Fruit fly (Drosophila melanogaster) whole organism, embryonic: ENCODE measurements around the gene CG4968.

Experiments used
- Ada2b ChIP-seq: fragments of 200-800 bp; sonication (Bioruptor generic); IDR thresholded peaks from 2 replicates; pipeline ENCODE4 v1.3.6; 2022; ENCODE audit warnings: missing biosample characterization, missing genetic modification characterization
- Aef1 ChIP-seq: fragments of 200-800 bp; sonication (Bioruptor generic); IDR thresholded peaks from 3 replicates; pipeline ENCODE4 v1.3.6; 2022; ENCODE audit warnings: missing biosample characterization, missing genetic modification characterization
- Atf6 ChIP-seq: fragments of 200-800 bp; sonication (Bioruptor generic); IDR thresholded peaks from 2 replicates; pipeline ENCODE4 v1.3.6; 2022; ENCODE audit warnings: missing biosample characterization, missing genetic modification characterization
- CG12769 ChIP-seq: fragments of 200-800 bp; sonication (Bioruptor generic); optimal IDR thresholded peaks from 2 replicates; lab custom pipeline; 2019; ENCODE audit warnings: missing biosample characterization, mild to moderate bottlenecking, missing genetic modification characterization, moderate library complexity
- CG13123 ChIP-seq: fragments of 200-800 bp; sonication (Bioruptor generic); optimal IDR thresholded peaks from 2 replicates; lab custom pipeline; 2016; ENCODE audit warnings: missing biosample characterization, missing genetic modification characterization
- CG13424 ChIP-seq: fragments of 200-800 bp; sonication (Bioruptor generic); optimal IDR thresholded peaks from 2 replicates; lab custom pipeline; 2019; ENCODE audit warnings: missing biosample characterization, mild to moderate bottlenecking, missing genetic modification characterization, moderate library complexity
- CG13624 ChIP-seq: fragments of 200-800 bp; sonication (Bioruptor generic); optimal IDR thresholded peaks from 2 replicates; lab custom pipeline; 2016; ENCODE audit warnings: missing biosample characterization, missing genetic modification characterization
- CG15696 ChIP-seq: fragments of 200-800 bp; sonication (Bioruptor generic); optimal IDR thresholded peaks from 2 replicates; lab custom pipeline; 2019; ENCODE audit warnings: missing biosample characterization, mild to moderate bottlenecking, missing genetic modification characterization, moderate library complexity
- CG16863 ChIP-seq: fragments of 200-800 bp; sonication (Bioruptor generic); optimal IDR thresholded peaks from 3 replicates; lab custom pipeline; 2016; ENCODE audit warnings: missing biosample characterization, missing genetic modification characterization
- CG17359 ChIP-seq: fragments of 200-800 bp; sonication (Bioruptor generic); optimal IDR thresholded peaks from 3 replicates; lab custom pipeline; 2018; ENCODE audit warnings: missing biosample characterization, mild to moderate bottlenecking, missing genetic modification characterization, moderate library complexity
- CG17612 ChIP-seq: fragments of 200-800 bp; sonication (Bioruptor generic); IDR thresholded peaks from 2 replicates; pipeline ENCODE4 v1.3.6; 2022; ENCODE audit warnings: missing biosample characterization, missing genetic modification characterization
- CG17829 ChIP-seq: fragments of 200-800 bp; optimal IDR thresholded peaks from 2 replicates; lab custom pipeline; 2019; ENCODE audit warnings: missing biosample characterization, mild to moderate bottlenecking, missing genetic modification characterization, moderate library complexity
- CG18764 ChIP-seq: fragments of 200-800 bp; sonication (Bioruptor generic); optimal IDR thresholded peaks from 3 replicates; lab custom pipeline; 2016; ENCODE audit warnings: missing biosample characterization, missing genetic modification characterization
- CG30020 ChIP-seq: fragments of 200-800 bp; optimal IDR thresholded peaks from 2 replicates; lab custom pipeline; 2019; ENCODE audit warnings: missing biosample characterization, mild to moderate bottlenecking, missing genetic modification characterization, moderate library complexity
- CG34224 ChIP-seq: fragments of 200-800 bp; sonication (Bioruptor generic); IDR thresholded peaks from 3 replicates; pipeline ENCODE4 v1.3.6; 2022; ENCODE audit warnings: missing biosample characterization, missing genetic modification characterization; ENCODE audit not compliant: partially characterized antibody
- CG34376 ChIP-seq: fragments of 200-800 bp; sonication (Bioruptor generic); optimal IDR thresholded peaks from 2 replicates; lab custom pipeline; 2018; ENCODE audit warnings: missing biosample characterization, mild to moderate bottlenecking, missing genetic modification characterization
- CG3726 ChIP-seq: fragments of 200-800 bp; sonication (Bioruptor generic); IDR thresholded peaks from 3 replicates; pipeline ENCODE4, ENCODE4 v1.3.6; 2022; ENCODE audit warnings: missing biosample characterization, missing genetic modification characterization
- CG4360 ChIP-seq: fragments of 200-800 bp; sonication (Bioruptor generic); IDR thresholded peaks from 2 replicates; pipeline ENCODE4 v1.3.6; 2022; ENCODE audit warnings: missing biosample characterization, missing genetic modification characterization
- CG4854 ChIP-seq: fragments of 200-800 bp; sonication (Bioruptor generic); optimal IDR thresholded peaks from 2 replicates; lab custom pipeline; 2016; ENCODE audit warnings: missing biosample characterization, missing genetic modification characterization, inconsistent platforms
- CG6689 ChIP-seq: fragments of 200-800 bp; sonication (Bioruptor generic); IDR thresholded peaks from 2 replicates; pipeline ENCODE4 v1.3.6; 2022; ENCODE audit warnings: missing biosample characterization, missing genetic modification characterization
- CG7372 ChIP-seq: fragments of 200-800 bp; sonication (Bioruptor generic); IDR thresholded peaks from 2 replicates; pipeline ENCODE4 v1.3.6; 2022; ENCODE audit warnings: missing biosample characterization, missing genetic modification characterization
- CG8089 ChIP-seq: fragments of 200-800 bp; sonication (Bioruptor generic); optimal IDR thresholded peaks from 3 replicates; lab custom pipeline; 2016; ENCODE audit warnings: missing biosample characterization, missing genetic modification characterization
- CG9215 ChIP-seq: fragments of 200-800 bp; sonication (Bioruptor generic); IDR thresholded peaks from 2 replicates; pipeline ENCODE4 v1.3.6; 2022; ENCODE audit warnings: missing biosample characterization, missing genetic modification characterization
- CG9727 ChIP-seq: fragments of 200-800 bp; sonication (Bioruptor generic); optimal IDR thresholded peaks from 3 replicates; lab custom pipeline; 2017; ENCODE audit warnings: missing biosample characterization, mild to moderate bottlenecking, missing genetic modification characterization
- CTCF ChIP-seq: fragments of 200-800 bp; sonication (Bioruptor generic); optimal IDR thresholded peaks from 2 replicates; lab custom pipeline; 2017; ENCODE audit warnings: missing biosample characterization, mild to moderate bottlenecking, missing genetic modification characterization, moderate library complexity
- D ChIP-seq, 2 experiments: fragments of 200-800 bp in 1 of 2; fragments of >200 bp in 1 of 2; sonication (Bioruptor generic) in 1 of 2; optimal IDR thresholded peaks; 2 replicates in 1 of 2; 3 replicates in 1 of 2; lab custom pipeline; 2017; ENCODE audit warnings: mild to moderate bottlenecking in 1 of 2, missing biosample characterization in 1 of 2, missing genetic modification characterization in 1 of 2, missing genetic modification reagents in 1 of 2
- Dll ChIP-seq: fragments of 200-800 bp; sonication (Bioruptor generic); IDR thresholded peaks from 4 replicates; pipeline ENCODE4 v1.3.6; 2022; ENCODE audit warnings: missing biosample characterization, missing genetic modification characterization; ENCODE audit not compliant: partially characterized antibody
- Dp ChIP-seq: fragments of 200-800 bp; sonication (Bioruptor generic); optimal IDR thresholded peaks from 2 replicates; lab custom pipeline; 2018; ENCODE audit warnings: missing biosample characterization, mild to moderate bottlenecking, missing genetic modification characterization, moderate library complexity
- Drgx ChIP-seq: fragments of 200-800 bp; sonication (Bioruptor generic); IDR thresholded peaks from 2 replicates; pipeline ENCODE4 v1.3.6; 2022; ENCODE audit warnings: missing biosample characterization, missing genetic modification characterization
- E2f1 ChIP-seq: fragments of 200-800 bp; sonication (Bioruptor generic); IDR thresholded peaks from 2 replicates; pipeline ENCODE4 v1.3.6; 2022; ENCODE audit warnings: missing biosample characterization, missing genetic modification characterization
- Fer1 ChIP-seq: fragments of 200-800 bp; sonication (Bioruptor generic); optimal IDR thresholded peaks from 2 replicates; lab custom pipeline; 2017; ENCODE audit warnings: missing biosample characterization, mild to moderate bottlenecking, missing genetic modification characterization
- Lhr ChIP-seq: fragments of 200-800 bp; sonication (Bioruptor generic); optimal IDR thresholded peaks from 3 replicates; lab custom pipeline; 2017; ENCODE audit warnings: mild to moderate bottlenecking, missing biosample characterization, missing genetic modification reagents, missing genetic modification characterization
- MTF-1 ChIP-seq: fragments of 200-800 bp; sonication (Bioruptor generic); optimal IDR thresholded peaks from 2 replicates; lab custom pipeline; 2018; ENCODE audit warnings: missing biosample characterization, mild to moderate bottlenecking, missing genetic modification characterization, borderline replicate concordance
- Max ChIP-seq: fragments of 200-800 bp; sonication (Bioruptor generic); optimal IDR thresholded peaks from 2 replicates; lab custom pipeline; 2016; ENCODE audit warnings: missing biosample characterization, mild to moderate bottlenecking, missing genetic modification characterization
- Meics ChIP-seq: fragments of 200-800 bp; sonication (Bioruptor generic); optimal IDR thresholded peaks from 2 replicates; lab custom pipeline; 2017; ENCODE audit warnings: missing biosample characterization, mild to moderate bottlenecking, missing genetic modification characterization
- NK7.1 ChIP-seq: fragments of 200-800 bp; sonication (Bioruptor generic); optimal IDR thresholded peaks from 3 replicates; lab custom pipeline; 2016; ENCODE audit warnings: missing biosample characterization, missing genetic modification characterization
- Nf-YA ChIP-seq: fragments of 200-800 bp; sonication (Bioruptor generic); IDR thresholded peaks from 2 replicates; pipeline ENCODE4 v1.3.6; 2022; ENCODE audit warnings: missing biosample characterization, missing genetic modification characterization
- Nf-YB ChIP-seq: fragments of 200-800 bp; sonication (Bioruptor generic); optimal IDR thresholded peaks from 3 replicates; lab custom pipeline; 2019; ENCODE audit warnings: missing biosample characterization, mild to moderate bottlenecking, missing genetic modification characterization, moderate library complexity
- Scr ChIP-seq: fragments of 200-800 bp; sonication (Bioruptor generic); IDR thresholded peaks from 2 replicates; pipeline ENCODE4 v1.3.6; 2022; ENCODE audit warnings: missing biosample characterization, missing genetic modification characterization; ENCODE audit not compliant: partially characterized antibody
- Trl ChIP-seq, 3 experiments: fragments of >200 bp in 2 of 3; fragments of 200-800 bp in 1 of 3; sonication (Bioruptor generic) in 1 of 3; optimal IDR thresholded peaks; 2 replicates in 1 of 3; 3 replicates in 2 of 3; lab custom pipeline; 2016 to 2017; ENCODE audit warnings: missing biosample characterization in 1 of 3, missing genetic modification characterization in 1 of 3
- bigmax ChIP-seq: fragments of 200-800 bp; sonication (Bioruptor generic); optimal IDR thresholded peaks from 2 replicates; lab custom pipeline; 2018; ENCODE audit warnings: missing biosample characterization, mild to moderate bottlenecking, missing genetic modification characterization
- caup ChIP-seq: fragments of 200-800 bp; sonication (Bioruptor generic); optimal IDR thresholded peaks from 3 replicates; lab custom pipeline; 2017; ENCODE audit warnings: missing biosample characterization, mild to moderate bottlenecking, missing genetic modification characterization, moderate library complexity; ENCODE audit not compliant: severe bottlenecking
- cg ChIP-seq: fragments of 200-800 bp; sonication (Bioruptor generic); optimal IDR thresholded peaks from 3 replicates; lab custom pipeline; 2019; ENCODE audit warnings: missing biosample characterization, mild to moderate bottlenecking, missing genetic modification characterization, moderate library complexity
- eve ChIP-seq, 2 experiments: fragments of >200 bp; optimal IDR thresholded peaks; 2 replicates each; lab custom pipeline; 2017; ENCODE audit warnings: missing biosample characterization in 2 of 2, missing genetic modification characterization in 2 of 2
- fd96Cb ChIP-seq: fragments of 200-800 bp; sonication (Bioruptor generic); optimal IDR thresholded peaks from 2 replicates; lab custom pipeline; 2018; ENCODE audit warnings: missing biosample characterization, mild to moderate bottlenecking, missing genetic modification characterization, moderate library complexity
- lab ChIP-seq: fragments of 200-800 bp; sonication (Bioruptor generic); optimal IDR thresholded peaks from 3 replicates; lab custom pipeline; 2017; ENCODE audit warnings: missing biosample characterization, missing genetic modification characterization, mild to moderate bottlenecking, moderate library complexity, missing genetic modification reagents
- mam ChIP-seq: fragments of 200-800 bp; sonication (Bioruptor generic); optimal IDR thresholded peaks from 3 replicates; lab custom pipeline; 2016; ENCODE audit warnings: missing biosample characterization, missing genetic modification characterization
- ssp ChIP-seq: fragments of 200-800 bp; sonication (Bioruptor generic); IDR thresholded peaks from 2 replicates; pipeline ENCODE4 v1.3.6; 2022; ENCODE audit warnings: missing biosample characterization, missing genetic modification characterization
- vfl ChIP-seq: fragments of 200-800 bp; sonication (Bioruptor generic); optimal IDR thresholded peaks from 2 replicates; lab custom pipeline; 2016; ENCODE audit warnings: missing biosample characterization, missing genetic modification characterization

CG4968 gene

dm6 chr2L:10292066-10292560, 14.6 kb upstream of the CG4968 start, which contains the start of gene Ufd4 (continued):
- TF ChIP-seq D (optimal IDR thresholded peaks at IDR 0.05; lab: Kevin White, UChicago): no peak
- peak; percentile 26 for TF ChIP-seq D (GFP tag; optimal IDR thresholded peaks at IDR 0.05; lab: Kevin White, UChicago)
- TF ChIP-seq Fer1 (GFP tag; lab: Kevin White, UChicago): peak; percentile 76
- TF ChIP-seq ssp (GFP tag; lab: Robert Waterston, UW): no peak; the same call in 1 of the 2 replicates
- TF ChIP-seq Nf-YA (GFP tag; lab: Robert Waterston, UW): peak; percentile 44; the same call in 1 of the 2 replicates
- TF ChIP-seq Atf6 (GFP tag; lab: Robert Waterston, UW): peak; percentile 78
- TF ChIP-seq MTF-1 (GFP tag; lab: Kevin White, UChicago): no peak
- TF ChIP-seq NK7.1 (GFP tag; lab: Kevin White, UChicago): peak; percentile 16
- peak; percentile 56; the same call in 2 of the 4 replicates for TF ChIP-seq Dll (GFP tag; lab: Robert Waterston, UW)
- TF ChIP-seq CG18764 (GFP tag; lab: Kevin White, UChicago): peak; percentile 50
- TF ChIP-seq CG15696 (tag; lab: Kevin White, UChicago): peak; percentile 65
- TF ChIP-seq CG12769 (tag; lab: Kevin White, UChicago): no peak
- peak; percentile 62 for TF ChIP-seq mam (GFP tag; lab: Kevin White, UChicago)
- peak; percentile 16 for TF ChIP-seq Dp (GFP tag; lab: Kevin White, UChicago)
- no peak for TF ChIP-seq CTCF (GFP tag; lab: Kevin White, UChicago)
- no peak for TF ChIP-seq CG3726
- TF ChIP-seq bigmax (GFP tag; lab: Kevin White, UChicago): no peak
- TF ChIP-seq vfl (GFP tag; lab: Kevin White, UChicago): peak; percentile 46
- TF ChIP-seq Max (GFP tag; lab: Kevin White, UChicago): peak; percentile 53
- TF ChIP-seq Nf-YB (GFP tag; lab: Kevin White, UChicago): peak; percentile 51
- peak; percentile 66 for TF ChIP-seq CG13624 (GFP tag; lab: Kevin White, UChicago)
- TF ChIP-seq Ada2b (GFP tag; lab: Robert Waterston, UW): peak; percentile 65
- peak; percentile 38 for TF ChIP-seq CG34376 (GFP tag; lab: Kevin White, UChicago)
- TF ChIP-seq CG30020: peak; percentile 95
- TF ChIP-seq Meics (GFP tag; lab: Kevin White, UChicago): no peak
- TF ChIP-seq CG9727 (GFP tag; lab: Kevin White, UChicago): no peak
- TF ChIP-seq eve (GFP tag; optimal IDR thresholded peaks at IDR 0.05; lab: Kevin White, UChicago): no peak
- no peak for TF ChIP-seq lab (GFP tag; lab: Kevin White, UChicago)
- TF ChIP-seq CG17829 (tag; lab: Kevin White, UChicago): peak; percentile 83
- no peak for TF ChIP-seq CG17612 (GFP tag; lab: Robert Waterston, UW)
- peak; percentile 35 for TF ChIP-seq CG4854 (GFP tag; lab: Kevin White, UChicago)
- TF ChIP-seq CG16863: peak; percentile 63
- TF ChIP-seq Scr (GFP tag; lab: Robert Waterston, UW): peak; percentile 55
- TF ChIP-seq Aef1 (GFP tag; lab: Robert Waterston, UW): peak; percentile 47; the same call in 1 of the 3 replicates
- peak; percentile 73 for TF ChIP-seq CG13424 (tag; lab: Kevin White, UChicago)
- peak; percentile 75; the same call in 1 of the 2 replicates for TF ChIP-seq CG6689 (GFP tag; lab: Robert Waterston, UW)
- TF ChIP-seq Trl (optimal IDR thresholded peaks at IDR 0.05; lab: Kevin White, UChicago): no peak
- peak; percentile 69 for TF ChIP-seq Trl (GFP tag; optimal IDR thresholded peaks at IDR 0.05; lab: Kevin White, UChicago)
- TF ChIP-seq CG9215 (GFP tag; lab: Robert Waterston, UW): no peak
- TF ChIP-seq cg (GFP tag; lab: Kevin White, UChicago): peak; percentile 84
- TF ChIP-seq CG4360 (GFP tag; lab: Robert Waterston, UW): peak; percentile 52; the same call in 1 of the 2 replicates
- no peak for TF ChIP-seq Drgx (GFP tag; lab: Robert Waterston, UW)
- TF ChIP-seq CG13123: peak; percentile 6
- TF ChIP-seq caup (GFP tag; lab: Kevin White, UChicago): no peak
- no peak for TF ChIP-seq CG7372 (GFP tag; lab: Robert Waterston, UW)
- TF ChIP-seq fd96Cb: peak; percentile 56
- peak; percentile 17; the same call in 1 of the 3 replicates for TF ChIP-seq CG34224 (GFP tag; lab: Robert Waterston, UW)
- TF ChIP-seq E2f1 (GFP tag; lab: Robert Waterston, UW): peak; percentile 64; the same call in 1 of the 2 replicates
- TF ChIP-seq CG17359 (tag; lab: Kevin White, UChicago): peak; percentile 73
- peak; percentile 14 for TF ChIP-seq CG8089 (GFP tag; lab: Kevin White, UChicago)
- no peak for TF ChIP-seq Lhr (GFP tag; lab: Kevin White, UChicago)
